Worm (Caenorhabditis elegans) whole organism, mixed stage, embryonic: ENCODE results near the gene sel-15.
A peak's percentile ranks its signal among the peaks of the same experiment; 100 is the strongest.

Experiments used
- blmp-1 ChIP-seq: fragments of 150-350 bp; optimal IDR thresholded peaks from 2 replicates; lab custom pipeline; 2014; ENCODE audit warnings: missing biosample characterization, missing genetic modification characterization
- cnd-1 ChIP-seq: fragments of 200-800 bp; sonication (Bioruptor generic); optimal IDR thresholded peaks from 2 replicates; lab custom pipeline; 2018; ENCODE audit warnings: mild to moderate bottlenecking, missing genetic modification characterization, missing compliant biosample characterization
- nhr-76 ChIP-seq: sonication (generic microtip); optimal IDR thresholded peaks from 2 replicates; lab custom pipeline; 2017; ENCODE audit warnings: missing biosample characterization, missing genetic modification characterization
- ztf-11 ChIP-seq: fragments of 150-350 bp; optimal IDR thresholded peaks from 2 replicates; lab custom pipeline; 2014; ENCODE audit warnings: missing biosample characterization, missing genetic modification characterization

- TF ChIP-seq ztf-11 (tag; lab: Kevin White, UChicago) (no peak), nhr-76 (no peak), cnd-1 (tag; lab: Kevin White, UChicago) (peak; percentile 29), blmp-1 (tag; lab: Kevin White, UChicago) (no peak)
Measured at ce11 chrIII:698814-699213, 2.5 kb upstream of the sel-15 start.
